Worm (Caenorhabditis elegans): ENCODE data around the gene sre-41.

sre-41 gene

ce11 chrII:12369202-12369601, 18.9 kb upstream of the sre-41 start:
- TF ChIP-seq unc-62 (GFP tag; optimal IDR thresholded peaks at IDR 0.05): no peak
- TF ChIP-seq pbrm-1 (GFP tag; IDR thresholded peaks at IDR 0.05): no peak
- no peak for TF ChIP-seq nfyb-1 (GFP tag; IDR thresholded peaks at IDR 0.05)
- TF ChIP-seq lsl-1 (GFP tag; optimal IDR thresholded peaks at IDR 0.05): no peak
- TF ChIP-seq T26A5.8 (tag; optimal IDR thresholded peaks at IDR 0.05): no peak
- no peak for TF ChIP-seq ets-4 (GFP tag; optimal IDR thresholded peaks at IDR 0.05)
- TF ChIP-seq F23B12.7 (tag; optimal IDR thresholded peaks at IDR 0.05; ENCODE audit: insufficient read depth): no peak
- peak; percentile 55; the same call in 1 of the 2 replicates for TF ChIP-seq egrh-3 (GFP tag; IDR thresholded peaks at IDR 0.05)
- TF ChIP-seq cebp-1 (GFP tag; IDR thresholded peaks at IDR 0.05): no peak
- peak; percentile 9 for TF ChIP-seq cebp-1 (tag; optimal IDR thresholded peaks at IDR 0.05)
- no peak for TF ChIP-seq F39B2.1 (GFP tag; IDR thresholded peaks at IDR 0.05)
- TF ChIP-seq mcd-1 (GFP tag; IDR thresholded peaks at IDR 0.05): no peak
- no peak for TF ChIP-seq xnd-1 (tag; optimal IDR thresholded peaks at IDR 0.05)
- peak; percentile 94 for TF ChIP-seq zfh-2 (GFP tag; conservative IDR thresholded peaks at IDR 0.05)
- no peak for TF ChIP-seq C06A6.2 (GFP tag; conservative IDR thresholded peaks at IDR 0.05)

ce11 chrII:12373921-12374320, 14.2 kb upstream of the sre-41 start:
- TF ChIP-seq let-526 (GFP tag; IDR thresholded peaks at IDR 0.05): no peak
- TF ChIP-seq hrde-1 (tag; optimal IDR thresholded peaks at IDR 0.05; ENCODE audit: borderline replicate concordance): no peak
- no peak for TF ChIP-seq madf-10 (tag; optimal IDR thresholded peaks at IDR 0.05)
- TF ChIP-seq F37B4.10 (GFP tag; IDR thresholded peaks at IDR 0.05): no peak
- TF ChIP-seq tbx-9 (tag; optimal IDR thresholded peaks at IDR 0.05; ENCODE audit: borderline replicate concordance): no peak
- TF ChIP-seq F57A8.1 (GFP tag; optimal IDR thresholded peaks at IDR 0.05): no peak

ce11 chrII:12378793-12379192, 9.3 kb upstream of the sre-41 start:
- TF ChIP-seq F37B4.10 (GFP tag; IDR thresholded peaks at IDR 0.05) (no peak), rec-8 (tag; optimal IDR thresholded peaks at IDR 0.05) (no peak), tbx-9 (tag; optimal IDR thresholded peaks at IDR 0.05; ENCODE audit: borderline replicate concordance) (no peak), B0035.1 (tag; optimal IDR thresholded peaks at IDR 0.05) (no peak), F57C9.4 (tag; optimal IDR thresholded peaks at IDR 0.05) (no peak), nhr-179 (tag; optimal IDR thresholded peaks at IDR 0.05) (no peak), madf-10 (tag; optimal IDR thresholded peaks at IDR 0.05) (no peak)

- TF ChIP-seq ekl-4 (GFP tag; IDR thresholded peaks at IDR 0.05) (no peak), ceh-100 (GFP tag; IDR thresholded peaks at IDR 0.05) (no peak), Y53F4B.3 (GFP tag; IDR thresholded peaks at IDR 0.05) (no peak), hmg-1.2 (GFP tag; IDR thresholded peaks at IDR 0.05) (no peak), attf-5 (GFP tag; optimal IDR thresholded peaks at IDR 0.05) (no peak), let-607 (tag; optimal IDR thresholded peaks at IDR 0.05) (no peak), rpc-1 (optimal IDR thresholded peaks at IDR 0.05) (no peak), rpc-1 (tag; optimal IDR thresholded peaks at IDR 0.05) (no peak), dpl-1 (GFP tag; optimal IDR thresholded peaks at IDR 0.05) (no peak)
Observed at ce11 chrII:12379430-12379829, 8.7 kb upstream of the sre-41 start, which contains the start of gene marc-5. Gene marc-5, minus strand, starts transcription at chrII:12379530.

Data from whole organism, young adult.